Worm (Caenorhabditis elegans): ENCODE results near the gene Y8A9A.2.

ce11 chrII:3843305-3843704 is 47.9 kb downstream of the Y8A9A.2 start, which contains the start of the genes C17A2.7 and C17A2.3:
- no peak for TF ChIP-seq attf-6 (GFP tag; IDR thresholded peaks at IDR 0.05)
- TF ChIP-seq T26A5.8 (tag; optimal IDR thresholded peaks at IDR 0.05), result no peak
- TF ChIP-seq ztf-3 (GFP tag; optimal IDR thresholded peaks at IDR 0.05), result no peak
- TF ChIP-seq lin-54 (GFP tag; optimal IDR thresholded peaks at IDR 0.05), result no peak
- no peak for TF ChIP-seq lsy-27 (tag; optimal IDR thresholded peaks at IDR 0.05; ENCODE audit: borderline replicate concordance, insufficient read depth)
- TF ChIP-seq ztf-6 (GFP tag; IDR thresholded peaks at IDR 0.05), result no peak
- no peak for TF ChIP-seq snpc-4 (GFP tag; optimal IDR thresholded peaks at IDR 0.05)
- TF ChIP-seq snpc-4 (tag; optimal IDR thresholded peaks at IDR 0.05), result no peak
- TF ChIP-seq unc-130 (GFP tag; optimal IDR thresholded peaks at IDR 0.05), result no peak
- TF ChIP-seq ceh-91 (GFP tag; IDR thresholded peaks at IDR 0.05), result no peak
- TF ChIP-seq ztf-26 (tag; optimal IDR thresholded peaks at IDR 0.05), result no peak
- no peak for TF ChIP-seq nhr-179 (tag; optimal IDR thresholded peaks at IDR 0.05)
- TF ChIP-seq K12H6.12 (tag; optimal IDR thresholded peaks at IDR 0.05), result no peak
